Fruit fly (Drosophila melanogaster): Measurements from ENCODE around the gene CG34263.

The CG34263 gene

DNA sequence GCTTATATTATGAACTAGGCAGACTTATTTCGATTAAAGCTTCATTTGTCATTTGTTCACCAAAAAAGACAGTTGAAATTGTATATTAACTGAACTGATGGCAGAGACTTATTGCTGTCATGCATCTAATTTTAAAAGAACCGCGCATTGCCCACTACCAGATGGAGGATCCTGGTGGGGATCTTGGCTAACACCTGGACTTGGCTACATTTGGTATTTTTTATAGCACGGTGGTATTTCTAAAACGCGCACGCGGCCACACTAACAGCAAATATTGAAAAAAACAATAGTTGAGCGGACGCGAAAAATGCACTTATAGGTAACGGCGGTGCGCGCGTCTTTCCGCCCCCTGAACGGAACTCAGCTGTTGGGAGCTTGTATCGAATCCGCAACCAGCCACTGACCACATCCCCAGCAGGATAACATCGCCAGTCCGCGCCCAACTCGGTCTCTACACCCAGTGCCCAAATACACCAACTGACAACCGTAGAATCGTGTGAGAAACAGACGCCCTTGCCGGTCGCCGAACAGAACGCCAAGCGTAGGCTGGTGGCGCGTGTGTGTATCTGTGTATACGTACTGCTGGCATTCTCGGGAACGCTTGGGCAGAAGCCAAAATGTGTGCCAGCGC is 26.6 kb upstream of the CG34263 start (continued):
- TF ChIP-seq CG42726 (GFP tag; IDR thresholded peaks at IDR 0.05; ENCODE audit: partially characterized antibody) (no peak), CG17612 (GFP tag; IDR thresholded peaks at IDR 0.05) (no peak), CG2199 (GFP tag; IDR thresholded peaks at IDR 0.05) (peak; percentile 25; the same call in 1 of the 3 replicates), CG14965 (GFP tag; optimal IDR thresholded peaks at IDR 0.05; ENCODE audit: borderline replicate concordance) (no peak), sd (tag; optimal IDR thresholded peaks at IDR 0.05) (peak; percentile 33), CG32772 (GFP tag; IDR thresholded peaks at IDR 0.05) (peak; percentile 58), twi (tag; optimal IDR thresholded peaks at IDR 0.05) (peak; percentile 52), CG13894 (tag; optimal IDR thresholded peaks at IDR 0.05) (peak; percentile 5), Ets65A (GFP tag) (no peak), Dip3 (GFP tag; optimal IDR thresholded peaks at IDR 0.05) (peak; percentile 28), zfh1 (GFP tag; IDR thresholded peaks at IDR 0.05) (0 out of 3 replicates have a peak, but pooled peaks have one; percentile 24), CG17385 (GFP tag; optimal IDR thresholded peaks at IDR 0.05) (no peak), Poxn (GFP tag; IDR thresholded peaks at IDR 0.05) (no peak), Ada2b (GFP tag; IDR thresholded peaks at IDR 0.05) (no peak), mirr (GFP tag; optimal IDR thresholded peaks at IDR 0.05) (no peak), CG33557 (GFP tag; optimal IDR thresholded peaks at IDR 0.05) (peak; percentile 39), Taf1 (GFP tag; IDR thresholded peaks at IDR 0.05) (no peak), ERR (GFP tag; optimal IDR thresholded peaks at IDR 0.05) (no peak), pho (GFP tag; optimal IDR thresholded peaks at IDR 0.05) (peak; percentile 10), crc (GFP tag; optimal IDR thresholded peaks at IDR 0.05) (no peak), row (GFP tag; IDR thresholded peaks at IDR 0.05) (peak; percentile 10; the same call in 1 of the 3 replicates), B-H2 (GFP tag; optimal IDR thresholded peaks at IDR 0.05) (no peak), Ssrp (tag; optimal IDR thresholded peaks at IDR 0.05) (no peak), CG4617 (GFP tag; optimal IDR thresholded peaks at IDR 0.05; ENCODE audit: borderline replicate concordance) (peak; percentile 59), tll (GFP tag; optimal IDR thresholded peaks at IDR 0.05) (peak in 1 of 2 experiments; percentile 49), CG18262 (tag; optimal IDR thresholded peaks at IDR 0.05) (no peak), Camta (GFP tag; optimal IDR thresholded peaks at IDR 0.05) (no peak), YL-1 (GFP tag; optimal IDR thresholded peaks at IDR 0.05) (peak; percentile 68), CG7357 (GFP tag; IDR thresholded peaks at IDR 0.05) (no peak), CG10321 (GFP tag; IDR thresholded peaks at IDR 0.05) (no peak), exex (tag; optimal IDR thresholded peaks at IDR 0.05) (no peak), CG16779 (GFP tag; IDR thresholded peaks at IDR 0.05) (no peak), h (optimal IDR thresholded peaks at IDR 0.05) (no peak), Six4 (GFP tag; optimal IDR thresholded peaks at IDR 0.05) (no peak), trh (GFP tag; optimal IDR thresholded peaks at IDR 0.05) (no peak), lov (optimal IDR thresholded peaks at IDR 0.05) (no peak), lov (GFP tag; IDR thresholded peaks at IDR 0.05) (no peak), grau (tag; optimal IDR thresholded peaks at IDR 0.05) (no peak), NK7.1 (GFP tag; optimal IDR thresholded peaks at IDR 0.05) (no peak), CG15269 (tag; optimal IDR thresholded peaks at IDR 0.05) (no peak), CG6813 (GFP tag; optimal IDR thresholded peaks at IDR 0.05) (peak; percentile 34), sob (GFP tag; IDR thresholded peaks at IDR 0.05) (peak; percentile 41), kay (GFP tag; optimal IDR thresholded peaks at IDR 0.05) (no peak), dmrt99B (tag; optimal IDR thresholded peaks at IDR 0.05) (no peak), sqz (GFP tag; optimal IDR thresholded peaks at IDR 0.05) (peak; percentile 91), al (GFP tag; IDR thresholded peaks at IDR 0.05) (no peak), Mad (GFP tag; optimal IDR thresholded peaks at IDR 0.05) (no peak), CG7745 (tag; optimal IDR thresholded peaks at IDR 0.05) (no peak), da (GFP tag; optimal IDR thresholded peaks at IDR 0.05) (no peak), bigmax (GFP tag; optimal IDR thresholded peaks at IDR 0.05) (no peak), CG11093 (GFP tag; IDR thresholded peaks at IDR 0.05) (no peak), Mes4 (GFP tag; optimal IDR thresholded peaks at IDR 0.05) (no peak)

All from whole organism, embryonic.